Worm (Caenorhabditis elegans) whole organism, early embryonic: ENCODE measurements around the gene tceb-3.
"Not testable (repeated sequence)": the region's sequence is repeated elsewhere in the genome, so short reads cannot be mapped to it uniquely, and the experiment has no call there.

Experiments
- B0310.2 ChIP-seq: sonication (generic microtip); optimal IDR thresholded peaks from 2 replicates; lab custom pipeline; 2016; ENCODE audit warnings: mild to moderate bottlenecking, missing genetic modification characterization, missing compliant biosample characterization
- F13C5.2 ChIP-seq: sonication (generic microtip); optimal IDR thresholded peaks from 2 replicates; lab custom pipeline; 2017; ENCODE audit warnings: mild to moderate bottlenecking, missing genetic modification characterization, inconsistent platforms, missing compliant biosample characterization
- aly-1 ChIP-seq: sonication (generic microtip); optimal IDR thresholded peaks from 2 replicates; lab custom pipeline; 2016; ENCODE audit warnings: missing genetic modification characterization, missing compliant biosample characterization
- ama-1 ChIP-seq: fragments of 150-350 bp; optimal IDR thresholded peaks from 2 replicates; lab custom pipeline; 2014
- ceh-13 ChIP-seq: fragments of 200-800 bp; sonication (Bioruptor generic); optimal IDR thresholded peaks from 2 replicates; lab custom pipeline; 2018; ENCODE audit warnings: mild to moderate bottlenecking, missing genetic modification characterization, missing compliant biosample characterization
- ceh-36 ChIP-seq: sonication (generic microtip); optimal IDR thresholded peaks from 2 replicates; lab custom pipeline; 2016; ENCODE audit warnings: missing genetic modification characterization, inconsistent platforms, missing compliant biosample characterization
- ets-7 ChIP-seq: sonication (generic microtip); optimal IDR thresholded peaks from 2 replicates; lab custom pipeline; 2016; ENCODE audit warnings: missing genotype, missing genetic modification characterization, missing compliant biosample characterization
- flt-1 ChIP-seq: fragments of 200-800 bp; sonication (Bioruptor generic); IDR thresholded peaks from 2 replicates; pipeline ENCODE4 v1.3.6; 2022; ENCODE audit warnings: missing genetic modification characterization, missing compliant biosample characterization
- hmbx-1 ChIP-seq: sonication (generic microtip); optimal IDR thresholded peaks from 2 replicates; lab custom pipeline; 2016; ENCODE audit warnings: mild to moderate bottlenecking, missing genetic modification characterization, missing compliant biosample characterization
- hmg-4 ChIP-seq: fragments of 200-800 bp; sonication (Bioruptor generic); optimal IDR thresholded peaks from 2 replicates; lab custom pipeline; 2018; ENCODE audit warnings: mild to moderate bottlenecking, missing genetic modification characterization, missing compliant biosample characterization
- hnd-1 ChIP-seq: sonication (generic microtip); optimal IDR thresholded peaks from 2 replicates; lab custom pipeline; 2016; ENCODE audit warnings: missing genetic modification characterization, missing compliant biosample characterization
- pes-1 ChIP-seq: fragments of 200-800 bp; sonication (Bioruptor generic); IDR thresholded peaks from 2 replicates; pipeline ENCODE4 v1.3.6; 2022; ENCODE audit warnings: missing genetic modification reagents, missing genetic modification characterization, missing compliant biosample characterization
- scrt-1 ChIP-seq: fragments of 200-800 bp; sonication (Bioruptor generic); IDR thresholded peaks from 2 replicates; pipeline ENCODE4 v1.3.6; 2022; ENCODE audit warnings: missing genetic modification characterization, missing compliant biosample characterization
- sea-1 ChIP-seq: fragments of 200-800 bp; sonication (Bioruptor generic); conservative IDR thresholded peaks from 2 replicates; pipeline ENCODE4 v1.3.6; 2022; ENCODE audit warnings: missing genetic modification characterization, missing compliant biosample characterization
- tbx-11 ChIP-seq: fragments of 200-800 bp; sonication (Bioruptor generic); IDR thresholded peaks from 2 replicates; pipeline ENCODE4 v1.3.6; 2022; ENCODE audit warnings: missing genetic modification characterization, missing compliant biosample characterization
- tbx-37 ChIP-seq: fragments of 200-800 bp; sonication (Bioruptor generic); conservative IDR thresholded peaks from 2 replicates; pipeline ENCODE4 v1.3.6; 2022; ENCODE audit warnings: missing genetic modification reagents, missing genetic modification characterization, missing compliant biosample characterization
- tra-4 ChIP-seq: sonication (generic microtip); optimal IDR thresholded peaks from 2 replicates; lab custom pipeline; 2017; ENCODE audit warnings: missing genetic modification characterization, missing compliant biosample characterization

tceb-3 gene

DNA sequence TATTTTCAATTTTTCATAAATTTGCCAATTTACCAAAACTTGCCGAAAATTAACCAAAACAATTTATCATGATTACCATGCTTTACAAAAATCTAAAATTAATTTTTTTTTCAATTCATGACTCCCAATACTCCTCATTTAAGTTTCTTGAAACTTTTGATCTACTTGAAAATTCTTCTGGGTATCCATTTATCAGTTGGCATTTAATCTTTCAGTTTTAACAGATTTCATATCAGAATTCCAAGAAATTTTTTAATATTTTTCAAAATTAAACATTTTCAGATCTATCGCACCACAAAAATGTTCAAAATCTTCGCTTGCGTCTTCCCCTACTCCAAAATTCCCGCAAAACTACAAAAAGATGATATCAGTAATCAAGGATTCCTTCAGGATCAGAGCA, 23.3 kb downstream of the tceb-3 start, which contains the start of gene Y19D2B.2:
Y19D2B.2 (plus strand) TSS at position 301 of the 400 bp plus-strand sequence.
- TF ChIP-seq F13C5.2 (tag; lab: Kevin White, UChicago) (no peak), flt-1 (GFP tag; lab: Robert Waterston, UW) (no peak), ceh-13 (GFP tag; lab: Kevin White, UChicago) (no peak), ets-7 (no peak), hmbx-1 (no peak)

DNA sequence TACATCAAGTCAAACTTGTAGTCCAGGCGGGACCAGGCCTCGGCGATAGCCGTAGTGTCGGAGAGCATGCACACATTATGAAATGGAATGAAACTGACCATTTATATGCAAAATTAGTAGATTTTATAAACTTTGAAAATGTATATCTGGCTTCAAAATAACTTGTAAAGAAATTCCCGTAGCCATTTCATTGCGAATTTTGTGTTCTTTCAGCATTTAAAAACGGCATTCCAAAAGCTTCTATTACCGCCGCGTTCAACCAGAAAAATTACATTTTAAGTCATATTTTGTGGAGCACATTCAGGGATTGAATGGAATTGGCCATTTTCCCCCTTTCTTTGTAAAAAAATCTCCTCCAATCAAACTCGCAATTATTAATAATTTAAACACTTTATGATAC, 24.3 kb downstream of the tceb-3 start, which contains the start of gene Y19D2B.1:
Y19D2B.1 (minus strand) TSS at position 101 of the 400 bp plus-strand sequence.
- not testable (repeated sequence) for TF ChIP-seq aly-1 (tag; lab: Kevin White, UChicago); tbx-37 (GFP tag; lab: Robert Waterston, UW); ama-1 (lab: Kevin White, UChicago)

DNA sequence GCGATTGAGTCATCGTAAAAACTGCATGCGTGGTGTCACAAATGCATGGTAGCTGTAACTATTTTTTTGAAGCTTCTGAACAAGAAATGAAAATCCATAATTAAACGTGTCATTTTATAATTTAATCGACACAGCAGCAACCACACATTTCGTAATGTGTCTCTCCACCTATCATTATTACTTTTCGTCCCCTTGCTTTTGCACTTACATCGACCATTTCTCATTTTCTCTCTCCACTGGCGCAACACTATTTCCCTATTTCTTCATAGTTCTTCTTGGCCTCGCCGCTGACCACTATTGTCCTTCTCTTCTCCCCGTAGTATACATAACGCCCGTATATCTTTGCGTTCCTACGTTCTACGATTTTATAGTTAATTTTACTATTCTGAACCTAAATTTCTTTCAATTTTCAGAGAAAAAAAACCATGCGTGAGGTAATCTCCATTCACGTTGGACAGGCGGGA, 28.9 kb downstream of the tceb-3 start, which contains the start of gene tba-4:
tba-4 (plus strand) TSS at position 414 of the 464 bp plus-strand sequence.
- no peak for TF ChIP-seq B0310.2 (tag; lab: Kevin White, UChicago)
- TF ChIP-seq tbx-37 (GFP tag; lab: Robert Waterston, UW), result no peak
- TF ChIP-seq ceh-36, result no peak
- TF ChIP-seq tbx-11, result no peak

DNA sequence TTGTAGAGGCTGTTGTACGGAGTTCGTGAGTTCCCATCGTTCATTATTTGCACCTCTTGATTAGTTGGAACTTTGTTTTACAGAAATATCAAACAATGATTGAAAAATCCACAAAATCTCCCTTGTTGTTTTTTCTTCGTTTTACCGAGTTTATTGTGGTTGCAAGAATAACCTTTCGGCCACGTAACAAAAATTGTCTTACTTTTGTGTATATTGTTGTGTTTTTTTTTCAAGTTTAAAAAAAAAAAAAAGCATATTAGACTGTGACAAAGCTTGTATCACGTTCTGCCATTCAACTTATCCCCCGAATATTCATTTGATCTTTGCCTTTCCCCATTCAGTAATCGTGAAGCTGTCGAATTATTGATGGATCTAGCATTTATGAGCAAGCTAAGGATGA, 30.0 kb downstream of the tceb-3 start, which contains the start of gene F44F4.10:
F44F4.10 (minus strand) TSS at position 101 of the 400 bp plus-strand sequence.
- TF ChIP-seq hmbx-1 (no peak), tbx-11 (no peak), hmg-4 (GFP tag; lab: Kevin White, UChicago) (no peak), ceh-36 (no peak), ets-7 (no peak), hnd-1 (tag; lab: Kevin White, UChicago) (no peak), sea-1 (GFP tag; lab: Robert Waterston, UW) (no peak), aly-1 (tag; lab: Kevin White, UChicago) (no peak), flt-1 (GFP tag; lab: Robert Waterston, UW) (no peak), tbx-37 (GFP tag; lab: Robert Waterston, UW) (no peak), pes-1 (no peak), ama-1 (lab: Kevin White, UChicago) (no peak), tra-4 (tag; lab: Kevin White, UChicago) (no peak), F13C5.2 (tag; lab: Kevin White, UChicago) (no peak), B0310.2 (tag; lab: Kevin White, UChicago) (no peak), scrt-1 (no peak), ceh-13 (GFP tag; lab: Kevin White, UChicago) (no peak)

DNA sequence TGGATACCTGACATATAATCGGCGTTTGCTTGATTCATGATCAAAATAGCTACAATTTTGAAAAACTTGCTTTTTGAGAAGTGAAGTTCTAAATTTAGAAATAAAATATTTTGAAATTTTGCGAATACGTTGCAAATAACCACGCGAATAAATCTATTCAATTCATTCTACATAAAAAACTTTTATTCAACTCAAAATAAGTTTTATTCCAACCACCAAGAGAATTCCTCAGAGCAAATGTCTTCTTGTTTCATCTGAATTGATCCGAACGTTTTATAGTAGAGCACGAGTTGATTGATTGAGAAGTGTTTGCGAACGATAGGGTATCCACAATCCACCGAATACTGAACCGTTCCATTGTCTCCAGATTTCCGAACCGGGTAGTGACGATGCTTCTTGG, 31.5 kb downstream of the tceb-3 start, which contains the start of gene F44F4.9:
F44F4.9 (minus strand) TSS at position 101 of the 400 bp plus-strand sequence.
- TF ChIP-seq F13C5.2 (tag; lab: Kevin White, UChicago) (no peak), hnd-1 (tag; lab: Kevin White, UChicago) (no peak), scrt-1 (no peak), ama-1 (lab: Kevin White, UChicago) (no peak), hmg-4 (GFP tag; lab: Kevin White, UChicago) (no peak), hmbx-1 (no peak), pes-1 (no peak), B0310.2 (tag; lab: Kevin White, UChicago) (no peak), aly-1 (tag; lab: Kevin White, UChicago) (no peak)

DNA sequence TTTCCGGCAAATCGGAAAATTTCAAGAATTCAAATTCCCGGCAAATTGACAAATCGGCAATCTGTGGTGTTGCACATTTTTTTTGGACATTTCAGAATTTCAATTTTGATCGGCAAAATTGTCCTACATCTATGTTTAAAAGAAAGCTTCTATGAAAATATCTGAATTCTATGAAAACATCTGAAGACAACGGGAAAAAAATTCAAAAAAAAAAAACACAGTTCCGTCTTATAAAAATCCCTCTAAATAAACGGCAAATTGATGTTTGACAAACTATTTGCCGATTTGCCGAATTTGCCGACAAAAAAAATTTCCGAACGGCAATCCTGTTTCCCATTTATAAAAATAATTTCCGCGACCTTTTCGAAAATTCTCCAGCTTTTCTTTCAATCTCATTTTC, 32.9 kb downstream of the tceb-3 start, which contains the start of gene F44F4.15:
F44F4.15 (plus strand) TSS at position 301 of the 400 bp plus-strand sequence.
- TF ChIP-seq pes-1, result no peak
- no peak for TF ChIP-seq ets-7
- no peak for TF ChIP-seq ceh-36
- no peak for TF ChIP-seq scrt-1
- TF ChIP-seq tbx-37 (GFP tag; lab: Robert Waterston, UW), result no peak
- no peak for TF ChIP-seq hmbx-1
- TF ChIP-seq tbx-11, result no peak

DNA sequence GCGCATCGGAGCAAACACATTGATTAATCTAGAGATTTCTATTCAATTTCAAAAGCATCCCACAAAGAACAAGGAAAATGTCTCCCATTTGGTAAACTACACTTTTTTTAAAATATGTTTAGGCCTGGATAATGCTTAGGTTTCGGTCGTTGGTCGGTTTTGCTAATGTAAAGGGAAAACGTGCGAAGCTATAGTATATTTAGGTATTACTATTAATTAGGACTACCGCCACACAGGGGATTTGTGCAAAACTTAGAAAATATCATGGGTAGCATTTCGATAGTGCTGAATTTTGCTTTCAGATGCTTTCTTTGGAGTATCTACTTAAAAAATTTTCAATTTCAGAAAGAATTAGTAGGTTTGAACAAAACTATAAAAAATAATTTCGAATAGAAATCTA, 34.2 kb downstream of the tceb-3 start:
- TF ChIP-seq scrt-1 (no peak), hnd-1 (tag; lab: Kevin White, UChicago) (no peak), flt-1 (GFP tag; lab: Robert Waterston, UW) (no peak), F13C5.2 (tag; lab: Kevin White, UChicago) (no peak), hmg-4 (GFP tag; lab: Kevin White, UChicago) (no peak), pes-1 (no peak)

DNA sequence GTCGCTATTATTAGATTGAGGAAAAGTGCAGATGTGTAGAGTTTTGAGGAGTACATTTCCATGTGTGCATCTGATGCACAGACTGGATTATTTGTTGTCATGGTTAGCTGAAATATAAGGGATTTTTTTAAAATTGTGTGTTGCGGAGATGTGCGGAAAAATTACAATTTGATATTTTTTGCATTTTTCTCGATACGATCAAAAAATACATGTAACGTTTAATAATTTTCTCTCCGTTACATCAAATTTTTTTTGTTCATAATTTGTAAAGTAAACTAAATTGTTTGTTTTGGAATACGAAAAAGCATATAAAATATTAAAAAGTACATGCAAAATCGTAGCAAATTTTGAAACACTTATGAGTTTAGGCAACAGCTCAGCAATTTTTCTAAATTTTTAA, 37.0 kb downstream of the tceb-3 start, which contains the start of gene sra-11:
sra-11 (minus strand) TSS at position 101 of the 400 bp plus-strand sequence.
- TF ChIP-seq ceh-36 (no peak), ama-1 (lab: Kevin White, UChicago) (no peak), sea-1 (GFP tag; lab: Robert Waterston, UW) (no peak), hnd-1 (tag; lab: Kevin White, UChicago) (no peak), aly-1 (tag; lab: Kevin White, UChicago) (no peak), hmbx-1 (no peak), ets-7 (no peak), tbx-11 (no peak), flt-1 (GFP tag; lab: Robert Waterston, UW) (no peak), pes-1 (no peak), tra-4 (tag; lab: Kevin White, UChicago) (no peak)

DNA sequence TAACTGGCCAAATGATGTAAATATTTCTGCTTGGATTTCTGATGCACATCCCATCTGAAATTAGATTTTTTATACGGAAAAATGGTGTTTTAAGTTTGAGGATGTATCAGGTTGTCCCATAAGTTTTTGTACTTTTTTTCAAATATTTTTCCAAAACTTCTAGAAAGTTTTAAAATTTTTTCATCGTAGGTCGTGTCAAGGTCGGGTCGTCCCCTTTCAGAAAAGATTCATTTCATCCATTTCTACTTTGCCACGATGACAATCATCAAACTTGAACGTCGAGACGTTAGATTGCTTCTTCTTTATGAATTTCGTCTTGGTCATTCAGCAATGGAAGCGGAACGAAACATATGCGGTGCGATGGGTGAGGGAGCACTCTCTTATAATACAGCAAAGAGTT, 42.8 kb downstream of the tceb-3 start, which contains the start of gene sra-12:
sra-12 (minus strand) TSS at position 101 of the 400 bp plus-strand sequence.
- not testable (repeated sequence) for TF ChIP-seq tra-4 (tag; lab: Kevin White, UChicago); ets-7; flt-1 (GFP tag; lab: Robert Waterston, UW)
